Fruit fly (Drosophila melanogaster) whole organism: Measurements from ENCODE around the gene CG8852.

Experiments used
- CG8478 ChIP-seq: fragments of >200 bp; optimal IDR thresholded peaks from 2 replicates; lab custom pipeline; 2018; ENCODE audit warnings: inconsistent platforms
- Dll ChIP-seq: fragments of >200 bp; optimal IDR thresholded peaks from 2 replicates; lab custom pipeline; 2017
- EcR ChIP-seq, 2 experiments: fragments of >200 bp; optimal IDR thresholded peaks; 2 replicates each; lab custom pipeline; 2017; ENCODE audit warnings: missing biosample characterization in 2 of 2, missing genetic modification characterization in 2 of 2, missing genetic modification reagents in 2 of 2
- pan ChIP-seq: fragments of >200 bp; optimal IDR thresholded peaks from 2 replicates; lab custom pipeline; 2017
- psq ChIP-seq: fragments of >200 bp; optimal IDR thresholded peaks from 2 replicates; lab custom pipeline; 2017
- usp ChIP-seq: fragments of >200 bp; optimal IDR thresholded peaks from 2 replicates; lab custom pipeline; 2017; ENCODE audit warnings: missing biosample characterization, missing genetic modification characterization, mixed read lengths

The CG8852 gene

dm6 chr2L:3524729-3525181 lies at the start of gene CG8852:
CG8852 (plus strand) TSS chr2L:3525131.
- no peak for TF ChIP-seq CG8478 (lab: Kevin White, UChicago)
- no peak for TF ChIP-seq EcR (GFP tag; optimal IDR thresholded peaks at IDR 0.05; lab: Kevin White, UChicago)
- no peak for TF ChIP-seq pan (lab: Kevin White, UChicago)
- TF ChIP-seq usp = no peak

dm6 chr2L:3475168-3475567 lies 49.8 kb upstream of the CG8852 start:
- TF ChIP-seq usp (no peak), psq (lab: Kevin White, UChicago) (no peak), pan (lab: Kevin White, UChicago) (no peak), Dll (lab: Kevin White, UChicago) (no peak), EcR (GFP tag; optimal IDR thresholded peaks at IDR 0.05; lab: Kevin White, UChicago) (no peak), CG8478 (lab: Kevin White, UChicago) (no peak)

- TF ChIP-seq Dll (lab: Kevin White, UChicago) = no peak
- no peak for TF ChIP-seq psq (lab: Kevin White, UChicago)
- no peak for TF ChIP-seq EcR (GFP tag; optimal IDR thresholded peaks at IDR 0.05; lab: Kevin White, UChicago)
- no peak for TF ChIP-seq pan (lab: Kevin White, UChicago)
- no peak for TF ChIP-seq usp
- TF ChIP-seq CG8478 (lab: Kevin White, UChicago) = no peak
Measured at dm6 chr2L:3475948-3476347, 49.0 kb upstream of the CG8852 start.

- TF ChIP-seq CG8478 (lab: Kevin White, UChicago) (no peak), pan (lab: Kevin White, UChicago) (no peak), psq (lab: Kevin White, UChicago) (no peak), usp (no peak), EcR (GFP tag; optimal IDR thresholded peaks at IDR 0.05; lab: Kevin White, UChicago) (no peak), Dll (lab: Kevin White, UChicago) (no peak)
Measured at dm6 chr2L:3476399-3477056, 48.4 kb upstream of the CG8852 start.

- TF ChIP-seq pan (lab: Kevin White, UChicago) (peak; percentile 85), usp (no peak), EcR (GFP tag; optimal IDR thresholded peaks at IDR 0.05; lab: Kevin White, UChicago) (no peak), Dll (lab: Kevin White, UChicago) (no peak), CG8478 (lab: Kevin White, UChicago) (no peak), psq (lab: Kevin White, UChicago) (no peak)
Measured at dm6 chr2L:3477057-3477755, 47.7 kb upstream of the CG8852 start.

dm6 chr2L:3478034-3478880 lies 46.7 kb upstream of the CG8852 start, which contains the start of gene Thor:
Thor (plus strand) TSS chr2L:3478434.
- no peak for TF ChIP-seq pan (lab: Kevin White, UChicago)
- peak; percentile 75 for TF ChIP-seq Dll (lab: Kevin White, UChicago)
- TF ChIP-seq CG8478 (lab: Kevin White, UChicago) = no peak
- no peak for TF ChIP-seq psq (lab: Kevin White, UChicago)
- no peak for TF ChIP-seq EcR (GFP tag; optimal IDR thresholded peaks at IDR 0.05; lab: Kevin White, UChicago)
- no peak for TF ChIP-seq usp

dm6 chr2L:3479697-3480442 lies 45.1 kb upstream of the CG8852 start:
- TF ChIP-seq Dll (lab: Kevin White, UChicago) = no peak
- TF ChIP-seq EcR (GFP tag; optimal IDR thresholded peaks at IDR 0.05; lab: Kevin White, UChicago) = no peak
- TF ChIP-seq usp = no peak
- TF ChIP-seq CG8478 (lab: Kevin White, UChicago) = no peak
- no peak for TF ChIP-seq pan (lab: Kevin White, UChicago)
- no peak for TF ChIP-seq psq (lab: Kevin White, UChicago)

dm6 chr2L:3480443-3480839 lies 44.5 kb upstream of the CG8852 start:
- TF ChIP-seq EcR (GFP tag; optimal IDR thresholded peaks at IDR 0.05; lab: Kevin White, UChicago) = no peak
- TF ChIP-seq pan (lab: Kevin White, UChicago) = no peak
- TF ChIP-seq usp = no peak
- TF ChIP-seq psq (lab: Kevin White, UChicago) = no peak
- TF ChIP-seq Dll (lab: Kevin White, UChicago) = no peak
- TF ChIP-seq CG8478 (lab: Kevin White, UChicago) = no peak

- TF ChIP-seq usp (no peak), psq (lab: Kevin White, UChicago) (no peak), EcR (GFP tag; optimal IDR thresholded peaks at IDR 0.05; lab: Kevin White, UChicago) (no peak), CG8478 (lab: Kevin White, UChicago) (no peak), pan (lab: Kevin White, UChicago) (no peak), Dll (lab: Kevin White, UChicago) (no peak)
Measured at dm6 chr2L:3482037-3482436, 42.9 kb upstream of the CG8852 start.

- TF ChIP-seq usp = no peak
- TF ChIP-seq pan (lab: Kevin White, UChicago) = no peak
- no peak for TF ChIP-seq Dll (lab: Kevin White, UChicago)
- no peak for TF ChIP-seq CG8478 (lab: Kevin White, UChicago)
- TF ChIP-seq psq (lab: Kevin White, UChicago) = no peak
- TF ChIP-seq EcR (GFP tag; optimal IDR thresholded peaks at IDR 0.05; lab: Kevin White, UChicago) = no peak
Measured at dm6 chr2L:3482712-3483111, 42.2 kb upstream of the CG8852 start.
